Worm (Caenorhabditis elegans) whole organism, L1 larva: ENCODE results near the gene nhx-9.

Experiments used
- elt-3 ChIP-seq, 6 experiments: fragments of 150-350 bp in 1 of 6; sonication (generic microtip); optimal IDR thresholded peaks; 2 replicates each; lab custom pipeline; 2017 to 2018; ENCODE audit warnings: missing biosample characterization in 6 of 6, missing genetic modification characterization in 6 of 6, inconsistent platforms in 1 of 6
- lin-13 ChIP-seq: fragments of 150-350 bp; optimal IDR thresholded peaks from 2 replicates; lab custom pipeline; 2014; ENCODE audit warnings: missing biosample characterization, missing genetic modification reagents, missing genetic modification characterization
- lin-39 ChIP-seq: fragments of 150-350 bp; optimal IDR thresholded peaks from 2 replicates; lab custom pipeline; 2014; ENCODE audit warnings: missing biosample characterization, missing genetic modification reagents, missing genetic modification characterization
- pax-3 ChIP-seq: fragments of 200-800 bp; sonication (Bioruptor generic); optimal IDR thresholded peaks from 2 replicates; lab custom pipeline; 2018; ENCODE audit warnings: mild to moderate bottlenecking, missing genetic modification characterization, moderate library complexity, missing compliant biosample characterization

- no peak for TF ChIP-seq elt-3 (tag; optimal IDR thresholded peaks at IDR 0.05; lab: Kevin White, UChicago)
- TF ChIP-seq lin-39 (tag; lab: Kevin White, UChicago): no peak
- no peak for TF ChIP-seq pax-3 (tag; lab: Kevin White, UChicago)
- TF ChIP-seq lin-13 (GFP tag; lab: Kevin White, UChicago): no peak
Observed at ce11 chrIV:11925346-11926075, 5.2 kb upstream of the nhx-9 start, which contains the start of the genes srlf-33 and srlf-32.
